Worm (Caenorhabditis elegans) whole organism, L1 larva: ENCODE data around the gene Y102A5C.36.

Experiments
- C34B4.2 ChIP-seq: sonication (generic microtip); optimal IDR thresholded peaks from 2 replicates; lab custom pipeline; 2017; ENCODE audit warnings: mild to moderate bottlenecking, missing genetic modification characterization, missing compliant biosample characterization
- alr-1 ChIP-seq: fragments of 200-800 bp; sonication (Bioruptor generic); optimal IDR thresholded peaks from 2 replicates; lab custom pipeline; 2018; ENCODE audit warnings: borderline replicate concordance, mild to moderate bottlenecking, missing genetic modification characterization, missing compliant biosample characterization
- aly-2 ChIP-seq: fragments of 150-350 bp; optimal IDR thresholded peaks from 2 replicates; lab custom pipeline; 2014; ENCODE audit warnings: missing biosample characterization, missing genetic modification characterization
- ceh-8 ChIP-seq: fragments of 200-800 bp; sonication (Bioruptor generic); optimal IDR thresholded peaks from 2 replicates; lab custom pipeline; 2018; ENCODE audit warnings: mild to moderate bottlenecking, missing genetic modification characterization, moderate library complexity, missing compliant biosample characterization
- ceh-88 ChIP-seq: fragments of 200-800 bp; sonication (Bioruptor generic); IDR thresholded peaks from 2 replicates; pipeline ENCODE4 v1.3.6; 2022; ENCODE audit warnings: missing genetic modification characterization, missing compliant biosample characterization
- dpl-1 ChIP-seq, 3 experiments: fragments of 150-350 bp in 2 of 3; sonication (generic microtip) in 1 of 3; optimal IDR thresholded peaks; 2 replicates each; lab custom pipeline; 2014 to 2017; ENCODE audit warnings: missing biosample characterization in 3 of 3, missing genetic modification characterization in 3 of 3, missing genetic modification reagents in 3 of 3
- dsc-1 ChIP-seq: sonication (generic microtip); optimal IDR thresholded peaks from 2 replicates; lab custom pipeline; 2016; ENCODE audit warnings: mild to moderate bottlenecking, missing genetic modification characterization, missing compliant biosample characterization
- efl-1 ChIP-seq, 4 experiments: fragments of 150-350 bp; optimal IDR thresholded peaks in 3 of 4; peaks in 1 of 4; 1 replicate in 1 of 4; 2 replicates in 3 of 4; lab custom pipeline; 2014; ENCODE audit warnings: missing biosample characterization in 2 of 4, missing genetic modification characterization in 2 of 4, missing genetic modification reagents in 2 of 4
- efl-3 ChIP-seq: fragments of 200-800 bp; sonication (Bioruptor generic); optimal IDR thresholded peaks from 2 replicates; lab custom pipeline; 2018; ENCODE audit warnings: mild to moderate bottlenecking, missing genetic modification characterization, missing compliant biosample characterization
- ets-5 ChIP-seq: fragments of 200-800 bp; sonication (Bioruptor generic); IDR thresholded peaks from 2 replicates; pipeline ENCODE4 v1.3.6; 2022; ENCODE audit warnings: missing genetic modification characterization, missing compliant biosample characterization
- fkh-10 ChIP-seq: sonication (generic microtip); optimal IDR thresholded peaks from 2 replicates; lab custom pipeline; 2017; ENCODE audit warnings: missing biosample characterization, missing genetic modification reagents, missing genetic modification characterization
- fkh-8 ChIP-seq: sonication (generic microtip); optimal IDR thresholded peaks from 2 replicates; lab custom pipeline; 2016; ENCODE audit warnings: mild to moderate bottlenecking, missing genetic modification characterization, missing compliant biosample characterization
- hlh-17 ChIP-seq: fragments of 200-800 bp; sonication (Bioruptor generic); optimal IDR thresholded peaks from 2 replicates; lab custom pipeline; 2018; ENCODE audit warnings: missing genetic modification characterization, mild to moderate bottlenecking, missing compliant biosample characterization, moderate library complexity, borderline replicate concordance
- lin-14 ChIP-seq: fragments of 200-800 bp; sonication (Bioruptor generic); optimal IDR thresholded peaks from 2 replicates; lab custom pipeline; 2018; ENCODE audit warnings: mild to moderate bottlenecking, missing genetic modification characterization, moderate library complexity, missing compliant biosample characterization
- lin-35 ChIP-seq, 2 experiments: fragments of 150-350 bp; optimal IDR thresholded peaks; 2 replicates each; lab custom pipeline; 2014; ENCODE audit warnings: missing biosample characterization in 2 of 2, missing genetic modification characterization in 2 of 2, missing genetic modification reagents in 2 of 2
- lin-39 ChIP-seq: fragments of 150-350 bp; optimal IDR thresholded peaks from 2 replicates; lab custom pipeline; 2014; ENCODE audit warnings: missing biosample characterization, missing genetic modification reagents, missing genetic modification characterization
- lsy-2 ChIP-seq, 2 experiments: fragments of 150-350 bp; optimal IDR thresholded peaks; 2 replicates each; lab custom pipeline; 2014; ENCODE audit warnings: missing biosample characterization in 2 of 2, missing genetic modification characterization in 2 of 2
- mdl-1 ChIP-seq, 2 experiments: fragments of 150-350 bp; optimal IDR thresholded peaks; 2 replicates each; lab custom pipeline; 2014 to 2017; ENCODE audit warnings: missing biosample characterization in 2 of 2, missing genetic modification characterization in 2 of 2, inconsistent platforms in 1 of 2
- nhr-20 ChIP-seq: sonication (generic microtip); optimal IDR thresholded peaks from 2 replicates; lab custom pipeline; 2016; ENCODE audit warnings: mild to moderate bottlenecking, missing genetic modification characterization, missing compliant biosample characterization
- nhr-71 ChIP-seq: sonication (generic microtip); optimal IDR thresholded peaks from 2 replicates; lab custom pipeline; 2016; ENCODE audit warnings: mild to moderate bottlenecking, missing genetic modification characterization, moderate library complexity, missing compliant biosample characterization
- nhr-77 ChIP-seq: fragments of 150-350 bp; optimal IDR thresholded peaks from 2 replicates; lab custom pipeline; 2014; ENCODE audit warnings: missing biosample characterization, missing genetic modification characterization
- nhr-84 ChIP-seq: sonication (generic microtip); optimal IDR thresholded peaks from 2 replicates; lab custom pipeline; 2017; ENCODE audit warnings: missing biosample characterization, missing genetic modification characterization
- nhr-90 ChIP-seq: sonication (generic microtip); optimal IDR thresholded peaks from 2 replicates; lab custom pipeline; 2016; ENCODE audit warnings: mild to moderate bottlenecking, missing genetic modification characterization, missing compliant biosample characterization; ENCODE audit not compliant: poor library complexity
- pqm-1 ChIP-seq: sonication (generic microtip); optimal IDR thresholded peaks from 3 replicates; lab custom pipeline; 2017; ENCODE audit warnings: missing biosample characterization, missing genetic modification characterization
- rnt-1 ChIP-seq: sonication (generic microtip); optimal IDR thresholded peaks from 2 replicates; lab custom pipeline; 2016; ENCODE audit warnings: mild to moderate bottlenecking, missing genetic modification characterization, moderate library complexity, missing compliant biosample characterization
- skn-1 ChIP-seq: fragments of 150-350 bp; optimal IDR thresholded peaks from 2 replicates; lab custom pipeline; 2014; ENCODE audit warnings: missing biosample characterization, missing genetic modification characterization
- snpc-4 ChIP-seq: fragments of 150-350 bp; optimal IDR thresholded peaks from 2 replicates; lab custom pipeline; 2014; ENCODE audit warnings: missing biosample characterization, missing genetic modification characterization
- sup-37 ChIP-seq: fragments of 200-800 bp; sonication (Bioruptor generic); optimal IDR thresholded peaks from 2 replicates; lab custom pipeline; 2018; ENCODE audit warnings: mild to moderate bottlenecking, missing genetic modification characterization, missing compliant biosample characterization
- unc-130 ChIP-seq: fragments of 150-350 bp; optimal IDR thresholded peaks from 2 replicates; lab custom pipeline; 2017; ENCODE audit warnings: missing biosample characterization, missing genetic modification characterization, inconsistent platforms
- unc-86 ChIP-seq: sonication (generic microtip); optimal IDR thresholded peaks from 2 replicates; lab custom pipeline; 2016; ENCODE audit warnings: missing genetic modification characterization, missing compliant biosample characterization
- vab-15 ChIP-seq: sonication (generic microtip); optimal IDR thresholded peaks from 2 replicates; lab custom pipeline; 2017; ENCODE audit warnings: missing genotype, mild to moderate bottlenecking, missing genetic modification characterization, missing compliant biosample characterization
- xbp-1 ChIP-seq: sonication (generic microtip); optimal IDR thresholded peaks from 2 replicates; lab custom pipeline; 2016; ENCODE audit warnings: missing genetic modification characterization, missing compliant biosample characterization

Y102A5C.36 gene

ce11 chrV:16880054-16880453, 47.2 kb downstream of the Y102A5C.36 start, which contains the start of gene F09C6.3:
F09C6.3 (minus strand) TSS chrV:16880154.
- TF ChIP-seq skn-1 (tag; lab: Kevin White, UChicago) (no peak), lin-35 (GFP tag; optimal IDR thresholded peaks at IDR 0.05; lab: Kevin White, UChicago) (no peak), snpc-4 (tag; lab: Kevin White, UChicago) (no peak), lin-39 (tag; lab: Kevin White, UChicago) (no peak), nhr-77 (no peak), pqm-1 (no peak), fkh-10 (GFP tag; lab: Kevin White, UChicago) (no peak), lsy-2 (tag; optimal IDR thresholded peaks at IDR 0.05; lab: Kevin White, UChicago) (no peak), nhr-90 (tag; lab: Kevin White, UChicago) (no peak), mdl-1 (tag; optimal IDR thresholded peaks at IDR 0.05; lab: Kevin White, UChicago) (no peak), sup-37 (no peak), ets-5 (GFP tag; lab: Robert Waterston, UW) (no peak), xbp-1 (tag; lab: Kevin White, UChicago) (no peak), rnt-1 (tag; lab: Kevin White, UChicago) (no peak), vab-15 (tag; lab: Kevin White, UChicago) (no peak)

- TF ChIP-seq nhr-20 (tag; lab: Kevin White, UChicago): no peak
- no peak for TF ChIP-seq dsc-1 (tag; lab: Kevin White, UChicago)
- no peak for TF ChIP-seq fkh-8 (tag; lab: Kevin White, UChicago)
- TF ChIP-seq ceh-88 (GFP tag; lab: Robert Waterston, UW): no peak
- no peak for TF ChIP-seq nhr-71
- no peak for TF ChIP-seq unc-86 (tag; lab: Kevin White, UChicago)
- TF ChIP-seq hlh-17 (GFP tag; lab: Kevin White, UChicago): no peak
- TF ChIP-seq lin-14 (GFP tag; lab: Kevin White, UChicago): no peak
- no peak for TF ChIP-seq efl-3 (GFP tag; lab: Kevin White, UChicago)
- no peak for TF ChIP-seq alr-1
- TF ChIP-seq C34B4.2: no peak
- no peak for TF ChIP-seq unc-130 (tag; lab: Kevin White, UChicago)
- no peak for TF ChIP-seq ceh-8 (GFP tag; lab: Kevin White, UChicago)
- TF ChIP-seq ets-5 (GFP tag; lab: Robert Waterston, UW): no peak
- no peak for TF ChIP-seq nhr-84 (tag; lab: Kevin White, UChicago)
- no peak for TF ChIP-seq lin-35 (GFP tag; optimal IDR thresholded peaks at IDR 0.05; lab: Kevin White, UChicago)
- no peak for TF ChIP-seq aly-2 (tag; lab: Kevin White, UChicago)
- no peak for TF ChIP-seq lsy-2 (tag; optimal IDR thresholded peaks at IDR 0.05; lab: Kevin White, UChicago)
- no peak for TF ChIP-seq dpl-1 (GFP tag; optimal IDR thresholded peaks at IDR 0.05; lab: Kevin White, UChicago)
- no peak for TF ChIP-seq efl-1 (optimal IDR thresholded peaks at IDR 0.05; lab: Kevin White, UChicago)
- TF ChIP-seq efl-1 (GFP tag; optimal IDR thresholded peaks at IDR 0.05 in 1 of 2; lab: Kevin White, UChicago): no peak
Observed at ce11 chrV:16879532-16879931, 47.7 kb downstream of the Y102A5C.36 start.
